Worm (Caenorhabditis elegans) whole organism, young adult: ENCODE results near the gene cnnm-1.

Experiments
- akir-1 ChIP-seq: fragments of 200-800 bp; sonication (Bioruptor generic); optimal IDR thresholded peaks from 2 replicates; lab custom pipeline; 2018; ENCODE audit warnings: mild to moderate bottlenecking, missing genetic modification characterization, moderate library complexity, missing compliant biosample characterization
- egrh-3 ChIP-seq: fragments of 200-800 bp; sonication (Bioruptor generic); IDR thresholded peaks from 2 replicates; pipeline ENCODE4 v1.3.6; 2022; ENCODE audit warnings: missing genetic modification reagents, missing genetic modification characterization, missing compliant biosample characterization
- hlh-12 ChIP-seq: sonication (generic microtip); optimal IDR thresholded peaks from 2 replicates; lab custom pipeline; 2016; ENCODE audit warnings: missing genetic modification characterization, missing compliant biosample characterization
- sea-2 ChIP-seq: fragments of 200-800 bp; sonication (Bioruptor generic); IDR thresholded peaks from 2 replicates; pipeline ENCODE4 v1.3.6; 2022; ENCODE audit warnings: missing genetic modification characterization, missing compliant biosample characterization
- snpc-4 ChIP-seq, 5 experiments: fragments of 150-350 bp in 1 of 5; sonication (generic microtip) in 4 of 5; optimal IDR thresholded peaks; 2 replicates each; lab custom pipeline; 2014 to 2018; ENCODE audit warnings: missing genetic modification characterization in 5 of 5, missing biosample characterization in 3 of 5, antibody characterized with exemption in 2 of 5, mild to moderate bottlenecking in 2 of 5, missing compliant biosample characterization in 2 of 5, missing genotype in 2 of 5, moderate library complexity in 2 of 5, missing genetic modification reagents in 1 of 5
- unc-130 ChIP-seq: sonication (generic microtip); optimal IDR thresholded peaks from 2 replicates; lab custom pipeline; 2016; ENCODE audit warnings: missing genetic modification reagents, missing genetic modification characterization, missing compliant biosample characterization

ce11 chrIV:17253435-17253834 is 46.8 kb upstream of the cnnm-1 start:
- no peak for TF ChIP-seq egrh-3 (GFP tag; lab: Robert Waterston, UW)
- no peak for TF ChIP-seq sea-2 (GFP tag; lab: Robert Waterston, UW)
- TF ChIP-seq unc-130 (GFP tag; lab: Kevin White, UChicago): no peak
- no peak for TF ChIP-seq snpc-4 (GFP tag; optimal IDR thresholded peaks at IDR 0.05; lab: Kevin White, UChicago)
- no peak for TF ChIP-seq snpc-4 (tag; optimal IDR thresholded peaks at IDR 0.05; lab: Kevin White, UChicago)
- TF ChIP-seq hlh-12 (tag; lab: Kevin White, UChicago): no peak
- no peak for TF ChIP-seq akir-1 (GFP tag; lab: Kevin White, UChicago)
